Fruit fly (Drosophila melanogaster) whole organism, embryonic: ENCODE data around the gene mia.
A peak's percentile ranks its signal among the peaks of the same experiment; 100 is the strongest.

Experiments used
- Atf-2 ChIP-seq: fragments of 200-800 bp; sonication (Bioruptor generic); optimal IDR thresholded peaks from 2 replicates; lab custom pipeline; 2016; ENCODE audit warnings: missing biosample characterization, missing genetic modification characterization
- Bdp1 ChIP-seq: fragments of 200-800 bp; sonication (Bioruptor generic); optimal IDR thresholded peaks from 3 replicates; lab custom pipeline; 2016; ENCODE audit warnings: missing biosample characterization, missing genetic modification characterization
- Blimp-1 ChIP-seq: fragments of 200-800 bp; sonication (Bioruptor generic); optimal IDR thresholded peaks from 3 replicates; lab custom pipeline; 2018; ENCODE audit warnings: missing biosample characterization, missing genetic modification characterization, mild to moderate bottlenecking, moderate library complexity, missing genetic modification reagents
- CG11560 ChIP-seq: fragments of 200-800 bp; sonication (Bioruptor generic); IDR thresholded peaks from 3 replicates; pipeline ENCODE4 v1.3.6; 2022; ENCODE audit warnings: missing biosample characterization, missing genetic modification characterization
- CG12236 ChIP-seq: fragments of 200-800 bp; sonication (Bioruptor generic); optimal IDR thresholded peaks from 2 replicates; lab custom pipeline; 2016; ENCODE audit warnings: missing biosample characterization, missing genetic modification characterization
- CG13123 ChIP-seq: fragments of 200-800 bp; sonication (Bioruptor generic); optimal IDR thresholded peaks from 2 replicates; lab custom pipeline; 2016; ENCODE audit warnings: missing biosample characterization, missing genetic modification characterization
- CG13296 ChIP-seq: fragments of 200-800 bp; sonication (Bioruptor generic); optimal IDR thresholded peaks from 3 replicates; lab custom pipeline; 2018; ENCODE audit warnings: missing biosample characterization, mild to moderate bottlenecking, missing genetic modification characterization
- CG14667 ChIP-seq: fragments of 200-800 bp; sonication (Bioruptor generic); IDR thresholded peaks from 2 replicates; pipeline ENCODE4 v1.3.6; 2022; ENCODE audit warnings: missing biosample characterization, missing genetic modification characterization
- CG15011 ChIP-seq: fragments of 200-800 bp; sonication (Bioruptor generic); optimal IDR thresholded peaks from 3 replicates; lab custom pipeline; 2018; ENCODE audit warnings: missing biosample characterization, mild to moderate bottlenecking, missing genetic modification characterization
- CG15479 ChIP-seq: fragments of 200-800 bp; sonication (Bioruptor generic); optimal IDR thresholded peaks from 3 replicates; lab custom pipeline; 2019; ENCODE audit warnings: missing biosample characterization, mild to moderate bottlenecking, missing genetic modification characterization, moderate library complexity
- CG15696 ChIP-seq: fragments of 200-800 bp; sonication (Bioruptor generic); optimal IDR thresholded peaks from 2 replicates; lab custom pipeline; 2019; ENCODE audit warnings: missing biosample characterization, mild to moderate bottlenecking, missing genetic modification characterization, moderate library complexity
- CG16779 ChIP-seq: fragments of 200-800 bp; sonication (Bioruptor generic); IDR thresholded peaks from 2 replicates; pipeline ENCODE4 v1.3.6; 2022; ENCODE audit warnings: missing biosample characterization, missing genetic modification characterization
- CG17359 ChIP-seq: fragments of 200-800 bp; sonication (Bioruptor generic); optimal IDR thresholded peaks from 3 replicates; lab custom pipeline; 2018; ENCODE audit warnings: missing biosample characterization, mild to moderate bottlenecking, missing genetic modification characterization, moderate library complexity
- CG17568 ChIP-seq: fragments of 200-800 bp; sonication (Bioruptor generic); optimal IDR thresholded peaks from 2 replicates; lab custom pipeline; 2018; ENCODE audit warnings: missing biosample characterization, mild to moderate bottlenecking, missing genetic modification characterization, moderate library complexity
- CG31365 ChIP-seq: fragments of 200-800 bp; sonication (Bioruptor generic); optimal IDR thresholded peaks from 2 replicates; lab custom pipeline; 2018; ENCODE audit warnings: missing biosample characterization, mild to moderate bottlenecking, missing genetic modification characterization
- CG5953 ChIP-seq: fragments of 200-800 bp; sonication (Bioruptor generic); IDR thresholded peaks from 2 replicates; pipeline ENCODE4 v1.3.6; 2022; ENCODE audit warnings: missing biosample characterization, missing genetic modification characterization
- CG6654 ChIP-seq: fragments of 200-800 bp; sonication (Bioruptor generic); optimal IDR thresholded peaks from 2 replicates; lab custom pipeline; 2017; ENCODE audit warnings: missing biosample characterization, mild to moderate bottlenecking, missing genetic modification characterization
- CG7372 ChIP-seq: fragments of 200-800 bp; sonication (Bioruptor generic); IDR thresholded peaks from 2 replicates; pipeline ENCODE4 v1.3.6; 2022; ENCODE audit warnings: missing biosample characterization, missing genetic modification characterization
- CG7839 ChIP-seq: fragments of 200-800 bp; sonication (Bioruptor generic); optimal IDR thresholded peaks from 3 replicates; lab custom pipeline; 2018; ENCODE audit warnings: missing biosample characterization, mild to moderate bottlenecking, missing genetic modification characterization, moderate library complexity
- CG7963 ChIP-seq: fragments of 200-800 bp; sonication (Bioruptor generic); IDR thresholded peaks from 3 replicates; pipeline ENCODE4 v1.3.6; 2022; ENCODE audit warnings: missing biosample characterization, missing genetic modification characterization; ENCODE audit not compliant: partially characterized antibody
- CG9215 ChIP-seq: fragments of 200-800 bp; sonication (Bioruptor generic); IDR thresholded peaks from 2 replicates; pipeline ENCODE4 v1.3.6; 2022; ENCODE audit warnings: missing biosample characterization, missing genetic modification characterization
- CG9932 ChIP-seq: fragments of 200-800 bp; sonication (Bioruptor generic); IDR thresholded peaks from 2 replicates; pipeline ENCODE4 v1.3.6; 2022; ENCODE audit warnings: missing biosample characterization, missing genetic modification characterization
- D ChIP-seq, 2 experiments: fragments of 200-800 bp in 1 of 2; fragments of >200 bp in 1 of 2; sonication (Bioruptor generic) in 1 of 2; optimal IDR thresholded peaks; 2 replicates in 1 of 2; 3 replicates in 1 of 2; lab custom pipeline; 2017; ENCODE audit warnings: mild to moderate bottlenecking in 1 of 2, missing biosample characterization in 1 of 2, missing genetic modification characterization in 1 of 2, missing genetic modification reagents in 1 of 2
- Dbx ChIP-seq: fragments of 200-800 bp; sonication (Bioruptor generic); IDR thresholded peaks from 3 replicates; pipeline ENCODE4 v1.3.6; 2022; ENCODE audit warnings: missing biosample characterization, missing genetic modification characterization
- Dek ChIP-seq: fragments of 200-800 bp; sonication (Bioruptor generic); optimal IDR thresholded peaks from 3 replicates; lab custom pipeline; 2019; ENCODE audit warnings: missing biosample characterization, mild to moderate bottlenecking, missing genetic modification characterization, moderate library complexity
- Fer2 ChIP-seq: fragments of 200-800 bp; sonication (Bioruptor generic); optimal IDR thresholded peaks from 2 replicates; lab custom pipeline; 2018; ENCODE audit warnings: missing biosample characterization, mild to moderate bottlenecking, missing genetic modification characterization, moderate library complexity
- HHEX ChIP-seq: fragments of 200-800 bp; sonication (Bioruptor generic); optimal IDR thresholded peaks from 3 replicates; lab custom pipeline; 2017; ENCODE audit warnings: missing biosample characterization, mild to moderate bottlenecking, missing genetic modification characterization, missing genetic modification reagents
- Hey ChIP-seq: fragments of 200-800 bp; sonication (Bioruptor generic); optimal IDR thresholded peaks from 3 replicates; lab custom pipeline; 2018; ENCODE audit warnings: missing biosample characterization, mild to moderate bottlenecking, missing genetic modification characterization
- Hr51 ChIP-seq, 2 experiments: fragments of 200-800 bp; sonication (Bioruptor generic); optimal IDR thresholded peaks; 2 replicates in 1 of 2; 3 replicates in 1 of 2; lab custom pipeline; 2016 to 2018; ENCODE audit warnings: missing biosample characterization in 2 of 2, missing genetic modification characterization in 2 of 2, mild to moderate bottlenecking in 1 of 2, moderate library complexity in 1 of 2
- Max ChIP-seq: fragments of 200-800 bp; sonication (Bioruptor generic); optimal IDR thresholded peaks from 2 replicates; lab custom pipeline; 2016; ENCODE audit warnings: missing biosample characterization, mild to moderate bottlenecking, missing genetic modification characterization
- NC2α ChIP-seq: fragments of 200-800 bp; sonication (Bioruptor generic); optimal IDR thresholded peaks from 2 replicates; lab custom pipeline; 2016; ENCODE audit warnings: missing biosample characterization, missing genetic modification characterization
- Ptx1 ChIP-seq: fragments of 200-800 bp; sonication (Bioruptor generic); IDR thresholded peaks from 2 replicates; pipeline ENCODE4 v1.3.6; 2022; ENCODE audit warnings: missing biosample characterization, missing genetic modification characterization
- Scr ChIP-seq: fragments of 200-800 bp; sonication (Bioruptor generic); IDR thresholded peaks from 2 replicates; pipeline ENCODE4 v1.3.6; 2022; ENCODE audit warnings: missing biosample characterization, missing genetic modification characterization; ENCODE audit not compliant: partially characterized antibody
- YL-1 ChIP-seq: fragments of 200-800 bp; sonication (Bioruptor generic); optimal IDR thresholded peaks from 3 replicates; lab custom pipeline; 2017; ENCODE audit warnings: missing biosample characterization, mild to moderate bottlenecking, missing genetic modification characterization
- ac ChIP-seq: fragments of 200-800 bp; sonication (Bioruptor generic); optimal IDR thresholded peaks from 3 replicates; lab custom pipeline; 2017; ENCODE audit warnings: missing biosample characterization, mild to moderate bottlenecking, missing genetic modification characterization
- ase ChIP-seq: fragments of 200-800 bp; sonication (Bioruptor generic); IDR thresholded peaks from 3 replicates; pipeline ENCODE4 v1.3.6; 2022; ENCODE audit warnings: missing biosample characterization, missing genetic modification characterization
- ato ChIP-seq: fragments of 200-800 bp; sonication (Bioruptor generic); IDR thresholded peaks from 2 replicates; pipeline ENCODE4 v1.3.6; 2022; ENCODE audit warnings: missing biosample characterization, missing genetic modification characterization; ENCODE audit not compliant: partially characterized antibody
- bigmax ChIP-seq: fragments of 200-800 bp; sonication (Bioruptor generic); optimal IDR thresholded peaks from 2 replicates; lab custom pipeline; 2018; ENCODE audit warnings: missing biosample characterization, mild to moderate bottlenecking, missing genetic modification characterization
- ci ChIP-seq: fragments of 200-800 bp; sonication (Bioruptor generic); IDR thresholded peaks from 3 replicates; pipeline ENCODE4 v1.3.6; 2022; ENCODE audit warnings: missing biosample characterization, missing genetic modification characterization
- corto ChIP-seq: fragments of 200-800 bp; sonication (Bioruptor generic); optimal IDR thresholded peaks from 2 replicates; lab custom pipeline; 2016; ENCODE audit warnings: missing biosample characterization, mild to moderate bottlenecking, missing genetic modification characterization, moderate library complexity
- dysf ChIP-seq: fragments of 200-800 bp; sonication (Bioruptor generic); IDR thresholded peaks from 3 replicates; pipeline ENCODE4 v1.3.6; 2022; ENCODE audit warnings: missing biosample characterization, missing genetic modification characterization
- fru ChIP-seq: fragments of >200 bp; optimal IDR thresholded peaks from 2 replicates; lab custom pipeline; 2017
- gcm2 ChIP-seq: fragments of 200-800 bp; sonication (Bioruptor generic); optimal IDR thresholded peaks from 2 replicates; lab custom pipeline; 2016; ENCODE audit warnings: missing biosample characterization, missing genetic modification characterization
- ham ChIP-seq: fragments of 200-800 bp; sonication (Bioruptor generic); IDR thresholded peaks from 2 replicates; pipeline ENCODE4 v1.3.6; 2022; ENCODE audit warnings: missing biosample characterization, missing genetic modification characterization
- ken ChIP-seq: fragments of 200-800 bp; sonication (Bioruptor generic); IDR thresholded peaks from 3 replicates; pipeline ENCODE4 v1.3.6; 2022; ENCODE audit warnings: missing biosample characterization, missing genetic modification characterization
- lov ChIP-seq, 2 experiments: fragments of 200-800 bp in 1 of 2; fragments of >200 bp in 1 of 2; sonication (Bioruptor generic) in 1 of 2; IDR thresholded peaks in 1 of 2; optimal IDR thresholded peaks in 1 of 2; 2 replicates in 1 of 2; 3 replicates in 1 of 2; pipeline versions ENCODE4 v1.3.6 to Lab custom; 2017 to 2022; ENCODE audit warnings: missing biosample characterization in 1 of 2, missing genetic modification characterization in 1 of 2
- seq ChIP-seq: fragments of 200-800 bp; sonication (Bioruptor generic); IDR thresholded peaks from 2 replicates; pipeline ENCODE4 v1.3.6; 2022; ENCODE audit warnings: missing biosample characterization, missing genetic modification characterization
- stwl ChIP-seq: fragments of 200-800 bp; sonication (Bioruptor generic); optimal IDR thresholded peaks from 3 replicates; lab custom pipeline; 2018; ENCODE audit warnings: missing biosample characterization, mild to moderate bottlenecking, missing genetic modification characterization, moderate library complexity
- z ChIP-seq: fragments of 200-800 bp; sonication (Bioruptor generic); IDR thresholded peaks from 3 replicates; pipeline ENCODE4 v1.3.6; 2022; ENCODE audit warnings: missing biosample characterization, missing genetic modification characterization

mia gene

DNA sequence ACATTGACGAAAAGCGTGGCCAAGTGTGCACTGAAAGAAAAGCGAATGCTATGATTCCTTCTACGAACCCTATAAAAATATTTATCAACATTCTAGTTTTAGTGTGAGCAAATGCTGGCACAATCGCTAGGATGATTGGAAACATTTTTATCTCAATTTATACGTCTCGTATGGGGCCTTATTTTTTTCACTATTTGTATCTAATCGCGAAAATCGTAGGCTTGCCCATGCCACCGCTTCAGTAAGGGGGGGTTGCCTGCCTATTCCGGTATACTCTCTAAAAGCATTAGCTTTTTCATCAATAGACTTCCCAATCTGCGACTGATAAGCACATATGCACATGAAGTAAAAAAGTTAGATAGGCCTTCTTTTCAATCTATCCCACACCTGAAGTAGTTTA is 14.7 kb upstream of the mia start (continued):
- peak; percentile 52 for TF ChIP-seq Max (GFP tag; lab: Kevin White, UChicago)
- no peak for TF ChIP-seq ac (GFP tag; lab: Kevin White, UChicago)
- peak; percentile 32 for TF ChIP-seq Atf-2 (GFP tag; lab: Kevin White, UChicago)
- no peak for TF ChIP-seq Scr (GFP tag; lab: Robert Waterston, UW)
- TF ChIP-seq fru, result no peak
- TF ChIP-seq CG17568 (GFP tag; lab: Kevin White, UChicago), result no peak
- TF ChIP-seq HHEX (GFP tag; lab: Kevin White, UChicago), result peak; percentile 80
- TF ChIP-seq CG17359 (tag; lab: Kevin White, UChicago), result peak; percentile 90
- TF ChIP-seq CG12236 (GFP tag; lab: Kevin White, UChicago), result no peak
- TF ChIP-seq ham (GFP tag; lab: Robert Waterston, UW), result no peak
- TF ChIP-seq Ptx1 (GFP tag; lab: Robert Waterston, UW), result peak; percentile 86
- peak; percentile 69 for TF ChIP-seq Blimp-1 (GFP tag; lab: Kevin White, UChicago)
- peak; percentile 51 for TF ChIP-seq CG31365 (tag; lab: Kevin White, UChicago)
- TF ChIP-seq YL-1, result no peak
- TF ChIP-seq CG6654 (GFP tag; lab: Kevin White, UChicago), result peak; percentile 19
- TF ChIP-seq z, result no peak; the same call in 2 of the 3 replicates
- TF ChIP-seq Dek (tag; lab: Kevin White, UChicago), result peak; percentile 79
- peak; percentile 34 for TF ChIP-seq NC2α (GFP tag; lab: Kevin White, UChicago)
- peak; percentile 69 for TF ChIP-seq CG15011 (GFP tag; lab: Kevin White, UChicago)
- TF ChIP-seq stwl (tag; lab: Kevin White, UChicago), result no peak
- peak; percentile 16 for TF ChIP-seq bigmax (GFP tag; lab: Kevin White, UChicago)
- no peak for TF ChIP-seq lov (optimal IDR thresholded peaks at IDR 0.05; lab: Kevin White, UChicago)
- peak; percentile 66; the same call in 1 of the 3 replicates for TF ChIP-seq lov (GFP tag; IDR thresholded peaks at IDR 0.05; lab: Robert Waterston, UW)
- peak; percentile 86 for TF ChIP-seq CG5953 (GFP tag; lab: Robert Waterston, UW)
- no peak for TF ChIP-seq CG7963
- TF ChIP-seq ase, result peak; percentile 90
- peak; percentile 2 for TF ChIP-seq Fer2 (tag; lab: Kevin White, UChicago)
- TF ChIP-seq seq, result peak; percentile 84
- TF ChIP-seq CG13123 (GFP tag; lab: Kevin White, UChicago), result peak; percentile 41
- TF ChIP-seq CG7372 (GFP tag; lab: Robert Waterston, UW), result peak; percentile 60; the same call in 1 of the 2 replicates
- peak; percentile 85 for TF ChIP-seq Dbx (GFP tag; lab: Robert Waterston, UW)
- TF ChIP-seq Bdp1 (GFP tag; lab: Kevin White, UChicago), result peak; percentile 69
- peak; percentile 81 for TF ChIP-seq CG14667
- peak; percentile 81 for TF ChIP-seq CG13296 (GFP tag; lab: Kevin White, UChicago)
- TF ChIP-seq CG9215 (GFP tag; lab: Robert Waterston, UW), result peak; percentile 66
- no peak for TF ChIP-seq CG15479 (GFP tag; lab: Kevin White, UChicago)
- peak; percentile 96 for TF ChIP-seq ci (GFP tag; lab: Robert Waterston, UW)
- peak; percentile 91 for TF ChIP-seq Hey (tag; lab: Kevin White, UChicago)
- TF ChIP-seq dysf (GFP tag; lab: Robert Waterston, UW), result peak; percentile 91
- TF ChIP-seq ken, result peak; percentile 92
- no peak for TF ChIP-seq corto (GFP tag; lab: Kevin White, UChicago)
- no peak for TF ChIP-seq CG15696 (tag; lab: Kevin White, UChicago)
- TF ChIP-seq CG7839 (tag; lab: Kevin White, UChicago), result no peak
- peak in 1 of 2 experiments; percentile 73 for TF ChIP-seq Hr51 (GFP tag; optimal IDR thresholded peaks at IDR 0.05; lab: Kevin White, UChicago)
- peak; percentile 75; the same call in 1 of the 2 replicates for TF ChIP-seq CG9932 (GFP tag; lab: Robert Waterston, UW)
- no peak for TF ChIP-seq D (optimal IDR thresholded peaks at IDR 0.05; lab: Kevin White, UChicago)
- TF ChIP-seq D (GFP tag; optimal IDR thresholded peaks at IDR 0.05; lab: Kevin White, UChicago), result peak; percentile 72
- TF ChIP-seq ato, result no peak
- TF ChIP-seq gcm2 (GFP tag; lab: Kevin White, UChicago), result peak; percentile 67
- peak; percentile 71; the same call in 1 of the 2 replicates for TF ChIP-seq CG16779 (GFP tag; lab: Robert Waterston, UW)
- peak; percentile 55; the same call in 1 of the 3 replicates for TF ChIP-seq CG11560
